Worm (Caenorhabditis elegans) whole organism, early embryonic: Measurements from ENCODE around the gene srsx-37.

Source experiments
- ama-1 ChIP-seq: fragments of 150-350 bp; optimal IDR thresholded peaks from 2 replicates; lab custom pipeline; 2014
- ceh-13 ChIP-seq: fragments of 200-800 bp; sonication (Bioruptor generic); optimal IDR thresholded peaks from 2 replicates; lab custom pipeline; 2018; ENCODE audit warnings: mild to moderate bottlenecking, missing genetic modification characterization, missing compliant biosample characterization

DNA sequence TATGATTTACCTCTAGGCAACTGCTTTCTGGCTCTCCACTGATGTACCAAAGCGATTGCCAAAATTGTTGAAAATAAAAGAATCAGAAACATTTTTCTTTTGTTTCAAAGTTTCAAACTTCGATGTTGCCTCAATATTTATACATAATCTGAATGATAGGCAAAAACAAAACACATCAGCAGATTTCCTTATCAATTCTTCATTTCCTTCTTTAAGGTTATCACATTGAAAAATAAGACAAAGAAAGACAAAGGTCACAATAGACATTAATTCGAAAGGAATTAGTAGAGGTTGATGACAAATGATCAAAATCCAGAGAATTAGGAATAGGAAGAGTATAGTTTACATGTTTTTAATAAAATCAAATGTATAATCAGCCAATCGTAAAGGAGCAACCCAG lies 32.0 kb upstream of the srsx-37 start, which contains the start of gene cyp-34A2:
- TF ChIP-seq ceh-13 (GFP tag; lab: Kevin White, UChicago) (no peak), ama-1 (lab: Kevin White, UChicago) (no peak)
